Worm (Caenorhabditis elegans) whole organism, young adult: ENCODE measurements around the gene zfp-1.

Experiments used
- B0261.1 ChIP-seq: sonication (generic microtip); optimal IDR thresholded peaks from 2 replicates; lab custom pipeline; 2016; ENCODE audit warnings: mild to moderate bottlenecking, missing genetic modification characterization, moderate library complexity, missing compliant biosample characterization
- D2030.7 ChIP-seq: fragments of 200-800 bp; sonication (Bioruptor generic); IDR thresholded peaks from 2 replicates; pipeline ENCODE4 v1.3.6; 2022; ENCODE audit warnings: missing genetic modification reagents, missing genetic modification characterization, missing compliant biosample characterization
- F23B12.7 ChIP-seq: sonication (generic microtip); optimal IDR thresholded peaks from 2 replicates; lab custom pipeline; 2017; ENCODE audit warnings: missing genetic modification characterization, mild to moderate bottlenecking, missing compliant biosample characterization, antibody characterized with exemption, moderate library complexity; ENCODE audit not compliant: insufficient read depth
- F33H1.4 ChIP-seq: fragments of 200-800 bp; sonication (Bioruptor generic); IDR thresholded peaks from 2 replicates; pipeline ENCODE4 v1.3.6; 2022; ENCODE audit warnings: missing genetic modification reagents, missing genetic modification characterization, missing compliant biosample characterization
- F39B2.1 ChIP-seq: fragments of 200-800 bp; sonication (Bioruptor generic); IDR thresholded peaks from 2 replicates; pipeline ENCODE4 v1.3.6; 2022; ENCODE audit warnings: missing genetic modification reagents, missing genetic modification characterization, missing compliant biosample characterization
- T07F8.4 ChIP-seq: sonication (generic microtip); optimal IDR thresholded peaks from 2 replicates; lab custom pipeline; 2016; ENCODE audit warnings: mild to moderate bottlenecking, missing genetic modification characterization, moderate library complexity, missing compliant biosample characterization
- Y53F4B.3 ChIP-seq: fragments of 200-800 bp; sonication (Bioruptor generic); IDR thresholded peaks from 2 replicates; pipeline ENCODE4 v1.3.6; 2022; ENCODE audit warnings: missing genetic modification reagents, missing genetic modification characterization, missing compliant biosample characterization
- akir-1 ChIP-seq: fragments of 200-800 bp; sonication (Bioruptor generic); optimal IDR thresholded peaks from 2 replicates; lab custom pipeline; 2018; ENCODE audit warnings: mild to moderate bottlenecking, missing genetic modification characterization, moderate library complexity, missing compliant biosample characterization
- aptf-3 ChIP-seq: fragments of 200-800 bp; sonication (Bioruptor generic); IDR thresholded peaks from 2 replicates; pipeline ENCODE4 v1.3.6; 2022; ENCODE audit warnings: missing genetic modification characterization, missing compliant biosample characterization
- bed-1 ChIP-seq: fragments of 200-800 bp; sonication (Bioruptor generic); IDR thresholded peaks from 2 replicates; pipeline ENCODE4 v1.3.6; 2022; ENCODE audit warnings: missing genetic modification reagents, missing genetic modification characterization, missing compliant biosample characterization
- cebp-1 ChIP-seq, 2 experiments: fragments of 200-800 bp in 1 of 2; sonication (Bioruptor generic) in 1 of 2; sonication (generic microtip) in 1 of 2; IDR thresholded peaks in 1 of 2; optimal IDR thresholded peaks in 1 of 2; 2 replicates each; pipeline versions ENCODE4 v1.3.6 to Lab custom; 2017 to 2022; ENCODE audit warnings: missing compliant biosample characterization in 2 of 2, missing genetic modification characterization in 2 of 2, mild to moderate bottlenecking in 1 of 2, missing genetic modification reagents in 1 of 2, moderate library complexity in 1 of 2
- cebp-2 ChIP-seq: fragments of 200-800 bp; sonication (Bioruptor generic); IDR thresholded peaks from 2 replicates; pipeline ENCODE4 v1.3.6; 2022; ENCODE audit warnings: missing genetic modification characterization, missing compliant biosample characterization
- ceh-100 ChIP-seq: fragments of 200-800 bp; sonication (Bioruptor generic); IDR thresholded peaks from 2 replicates; pipeline ENCODE4 v1.3.6; 2022; ENCODE audit warnings: missing genetic modification reagents, missing genetic modification characterization, missing compliant biosample characterization
- ceh-58 ChIP-seq: fragments of 200-800 bp; sonication (Bioruptor generic); IDR thresholded peaks from 2 replicates; pipeline ENCODE4 v1.3.6; 2022; ENCODE audit warnings: missing genetic modification characterization, missing compliant biosample characterization
- ceh-79 ChIP-seq: sonication (generic microtip); optimal IDR thresholded peaks from 2 replicates; lab custom pipeline; 2017; ENCODE audit warnings: mild to moderate bottlenecking, missing genetic modification characterization, missing compliant biosample characterization
- dox-1 ChIP-seq: fragments of 200-800 bp; sonication (Bioruptor generic); IDR thresholded peaks from 2 replicates; pipeline ENCODE4 v1.3.6; 2022; ENCODE audit warnings: missing genetic modification reagents, missing genetic modification characterization, missing compliant biosample characterization
- dpl-1 ChIP-seq: fragments of 150-350 bp; optimal IDR thresholded peaks from 2 replicates; lab custom pipeline; 2014; ENCODE audit warnings: missing biosample characterization, missing genetic modification reagents, missing genetic modification characterization
- fkh-3 ChIP-seq: sonication (generic microtip); optimal IDR thresholded peaks from 2 replicates; lab custom pipeline; 2016; ENCODE audit warnings: mild to moderate bottlenecking, missing genetic modification characterization, missing compliant biosample characterization
- gei-17 ChIP-seq: fragments of 200-800 bp; sonication (Bioruptor generic); optimal IDR thresholded peaks from 2 replicates; lab custom pipeline; 2018; ENCODE audit warnings: mild to moderate bottlenecking, missing genetic modification characterization, missing compliant biosample characterization
- him-1 ChIP-seq: sonication (generic microtip); optimal IDR thresholded peaks from 2 replicates; lab custom pipeline; 2016; ENCODE audit warnings: missing genotype, missing genetic modification reagents, missing genetic modification characterization, missing compliant biosample characterization
- lag-1 ChIP-seq: fragments of 200-800 bp; sonication (Bioruptor generic); IDR thresholded peaks from 2 replicates; pipeline ENCODE4 v1.3.6; 2022; ENCODE audit warnings: missing genetic modification reagents, missing genetic modification characterization, missing compliant biosample characterization
- let-526 ChIP-seq: fragments of 200-800 bp; sonication (Bioruptor generic); IDR thresholded peaks from 2 replicates; pipeline ENCODE4 v1.3.6; 2022; ENCODE audit warnings: missing genetic modification reagents, missing genetic modification characterization, missing compliant biosample characterization
- lin-26 ChIP-seq: fragments of 200-800 bp; sonication (Bioruptor generic); IDR thresholded peaks from 2 replicates; pipeline ENCODE4 v1.3.6; 2022; ENCODE audit warnings: missing genetic modification reagents, missing genetic modification characterization, missing compliant biosample characterization
- lsl-1 ChIP-seq: fragments of 200-800 bp; sonication (Bioruptor generic); optimal IDR thresholded peaks from 2 replicates; lab custom pipeline; 2018; ENCODE audit warnings: mild to moderate bottlenecking, missing genetic modification characterization, moderate library complexity, missing compliant biosample characterization
- lsy-27 ChIP-seq: sonication (generic microtip); optimal IDR thresholded peaks from 2 replicates; lab custom pipeline; 2017; ENCODE audit warnings: missing genetic modification characterization, mild to moderate bottlenecking, missing compliant biosample characterization, antibody characterized with exemption, missing genotype, borderline replicate concordance; ENCODE audit not compliant: insufficient read depth
- madf-6 ChIP-seq: fragments of 200-800 bp; sonication (Bioruptor generic); IDR thresholded peaks from 2 replicates; pipeline ENCODE4 v1.3.6; 2022; ENCODE audit warnings: missing genetic modification reagents, missing genetic modification characterization, missing compliant biosample characterization
- mcd-1 ChIP-seq: fragments of 200-800 bp; sonication (Bioruptor generic); IDR thresholded peaks from 2 replicates; pipeline ENCODE4 v1.3.6; 2022; ENCODE audit warnings: missing genetic modification reagents, missing genetic modification characterization, missing compliant biosample characterization
- nfya-1 ChIP-seq: sonication (generic microtip); optimal IDR thresholded peaks from 2 replicates; lab custom pipeline; 2017; ENCODE audit warnings: antibody characterized with exemption, missing compliant biosample characterization, missing genetic modification characterization, borderline replicate concordance; ENCODE audit not compliant: insufficient read depth
- nhr-90 ChIP-seq: sonication (generic microtip); optimal IDR thresholded peaks from 2 replicates; lab custom pipeline; 2016; ENCODE audit warnings: missing genotype, mild to moderate bottlenecking, missing genetic modification characterization, missing compliant biosample characterization
- pha-4 ChIP-seq: fragments of 150-350 bp; sonication (generic microtip); optimal IDR thresholded peaks from 2 replicates; lab custom pipeline; 2014; ENCODE audit warnings: missing biosample characterization, missing genetic modification reagents, missing genetic modification characterization
- rec-8 ChIP-seq, 2 experiments: sonication (generic microtip); optimal IDR thresholded peaks; 2 replicates each; lab custom pipeline; 2016; ENCODE audit warnings: mild to moderate bottlenecking in 2 of 2, missing genetic modification characterization in 2 of 2, missing genetic modification reagents in 2 of 2, missing genotype in 2 of 2, missing biosample characterization in 1 of 2, missing compliant biosample characterization in 1 of 2, moderate library complexity in 1 of 2
- sdz-38 ChIP-seq: sonication (generic microtip); optimal IDR thresholded peaks from 2 replicates; lab custom pipeline; 2016; ENCODE audit warnings: missing genotype, missing genetic modification characterization, missing compliant biosample characterization
- sea-2 ChIP-seq: fragments of 200-800 bp; sonication (Bioruptor generic); IDR thresholded peaks from 2 replicates; pipeline ENCODE4 v1.3.6; 2022; ENCODE audit warnings: missing genetic modification characterization, missing compliant biosample characterization
- sptf-2 ChIP-seq: fragments of 200-800 bp; sonication (Bioruptor generic); optimal IDR thresholded peaks from 2 replicates; lab custom pipeline; 2018; ENCODE audit warnings: mild to moderate bottlenecking, missing genetic modification characterization, missing compliant biosample characterization
- tlf-1 ChIP-seq: fragments of 200-800 bp; sonication (Bioruptor generic); optimal IDR thresholded peaks from 2 replicates; lab custom pipeline; 2018; ENCODE audit warnings: mild to moderate bottlenecking, missing genetic modification characterization, missing compliant biosample characterization
- unc-130 ChIP-seq: sonication (generic microtip); optimal IDR thresholded peaks from 2 replicates; lab custom pipeline; 2016; ENCODE audit warnings: missing genetic modification reagents, missing genetic modification characterization, missing compliant biosample characterization
- unc-62 ChIP-seq: fragments of 150-350 bp; optimal IDR thresholded peaks from 2 replicates; lab custom pipeline; 2014; ENCODE audit warnings: missing biosample characterization, missing genetic modification reagents, missing genetic modification characterization
- ztf-25 ChIP-seq: fragments of 200-800 bp; sonication (Bioruptor generic); IDR thresholded peaks from 2 replicates; pipeline ENCODE4 v1.3.6; 2022; ENCODE audit warnings: missing genetic modification reagents, missing genetic modification characterization, missing compliant biosample characterization

The zfp-1 gene

DNA sequence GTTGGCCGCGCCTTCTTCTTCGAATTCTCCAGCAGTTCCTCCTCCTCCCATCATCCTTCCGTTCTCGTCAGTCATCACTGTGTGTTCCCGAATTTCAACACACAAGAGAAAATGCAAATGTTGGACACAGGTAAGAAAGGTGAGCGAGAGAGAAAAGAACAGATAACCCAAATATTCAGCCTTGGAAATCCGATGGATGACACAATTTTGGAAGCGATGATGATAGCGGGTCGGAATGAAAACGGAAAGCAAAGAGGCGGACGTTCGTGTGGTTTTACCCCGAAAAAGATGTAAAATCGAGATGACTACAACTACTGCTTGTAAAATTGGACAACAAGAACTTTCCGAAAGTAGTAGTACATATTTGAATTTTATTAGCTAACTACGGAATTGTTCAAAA lies 48.5 kb downstream of the zfp-1 start:
- no peak for TF ChIP-seq cebp-1 (GFP tag; IDR thresholded peaks at IDR 0.05; lab: Robert Waterston, UW)
- no peak for TF ChIP-seq cebp-1 (tag; optimal IDR thresholded peaks at IDR 0.05; lab: Kevin White, UChicago)
- no peak for TF ChIP-seq let-526
- TF ChIP-seq fkh-3 (tag; lab: Kevin White, UChicago) = no peak
- TF ChIP-seq F39B2.1 = no peak
- no peak for TF ChIP-seq dox-1 (GFP tag; lab: Robert Waterston, UW)
- TF ChIP-seq sdz-38 (tag; lab: Kevin White, UChicago) = no peak
- TF ChIP-seq F33H1.4 (GFP tag; lab: Robert Waterston, UW) = no peak
- TF ChIP-seq ceh-79 (tag; lab: Kevin White, UChicago) = no peak
- no peak for TF ChIP-seq aptf-3 (GFP tag; lab: Robert Waterston, UW)
- TF ChIP-seq unc-130 = no peak
- TF ChIP-seq tlf-1 (GFP tag; lab: Kevin White, UChicago) = no peak

DNA sequence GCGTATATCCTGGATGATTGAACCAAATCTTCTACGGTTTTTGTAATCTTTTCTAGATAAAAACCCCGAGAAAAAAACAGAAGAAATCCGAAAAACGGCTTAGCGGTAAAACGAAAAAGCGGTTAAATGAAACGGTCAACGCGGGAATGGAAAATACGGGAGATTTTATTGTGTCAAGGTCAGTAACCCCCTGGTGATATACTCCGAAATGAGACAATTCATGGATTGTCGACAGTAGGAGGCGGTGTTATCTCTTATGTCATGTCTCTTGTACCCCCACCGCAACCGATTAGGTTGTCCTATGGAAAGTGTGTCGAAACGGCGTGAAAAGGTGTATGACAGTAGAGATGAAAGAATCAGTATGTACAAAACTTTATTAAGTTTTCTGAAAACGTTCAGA lies 52.8 kb downstream of the zfp-1 start:
- TF ChIP-seq unc-62 = no peak
- no peak for TF ChIP-seq F39B2.1
- no peak for TF ChIP-seq cebp-2 (GFP tag; lab: Robert Waterston, UW)
- no peak for TF ChIP-seq ceh-100 (GFP tag; lab: Robert Waterston, UW)
- TF ChIP-seq sptf-2 (GFP tag; lab: Kevin White, UChicago) = no peak
- TF ChIP-seq akir-1 (GFP tag; lab: Kevin White, UChicago) = no peak
- TF ChIP-seq Y53F4B.3 (GFP tag; lab: Robert Waterston, UW) = no peak
- TF ChIP-seq lin-26 = no peak
- no peak for TF ChIP-seq dpl-1 (GFP tag; lab: Kevin White, UChicago)
- no peak for TF ChIP-seq mcd-1 (GFP tag; lab: Robert Waterston, UW)
- no peak for TF ChIP-seq pha-4 (tag; lab: Kevin White, UChicago)
- TF ChIP-seq T07F8.4 (tag; lab: Kevin White, UChicago) = no peak

- TF ChIP-seq mcd-1 (GFP tag; lab: Robert Waterston, UW) (no peak), lsy-27 (tag; lab: Kevin White, UChicago) (no peak), B0261.1 (tag; lab: Kevin White, UChicago) (no peak), ceh-58 (GFP tag; lab: Robert Waterston, UW) (no peak), sea-2 (GFP tag; lab: Robert Waterston, UW) (no peak), ztf-25 (no peak), him-1 (tag; lab: Kevin White, UChicago) (no peak), gei-17 (GFP tag; lab: Kevin White, UChicago) (no peak), nfya-1 (tag; lab: Kevin White, UChicago) (no peak), madf-6 (no peak), bed-1 (GFP tag; lab: Robert Waterston, UW) (no peak), lag-1 (no peak), lsl-1 (GFP tag; lab: Kevin White, UChicago) (no peak), D2030.7 (GFP tag; lab: Robert Waterston, UW) (no peak), F23B12.7 (tag; lab: Kevin White, UChicago) (no peak), rec-8 (tag; optimal IDR thresholded peaks at IDR 0.05; lab: Kevin White, UChicago) (no peak), nhr-90 (no peak)
Measured at ce11 chrIII:8845114-8845513, 53.8 kb downstream of the zfp-1 start, which contains the start of gene F44E2.6. F44E2.6 (minus strand) TSS chrIII:8845214.
